Worm (Caenorhabditis elegans): ENCODE data around the gene metl-18.

The metl-18 gene

ce11 chrIII:3400444-3400843 is 25.1 kb upstream of the metl-18 start (continued):
- TF ChIP-seq madf-8 (GFP tag; conservative IDR thresholded peaks at IDR 0.05) (no peak), ceh-100 (GFP tag; IDR thresholded peaks at IDR 0.05) (no peak), Y79H2A.3 (GFP tag; conservative IDR thresholded peaks at IDR 0.05) (no peak), K12H6.12 (tag; optimal IDR thresholded peaks at IDR 0.05) (no peak), T07F8.4 (tag; optimal IDR thresholded peaks at IDR 0.05) (no peak), B0261.1 (tag; optimal IDR thresholded peaks at IDR 0.05) (no peak), C06A6.2 (GFP tag; conservative IDR thresholded peaks at IDR 0.05) (no peak), athp-1 (tag; optimal IDR thresholded peaks at IDR 0.05) (no peak), unc-62 (GFP tag; optimal IDR thresholded peaks at IDR 0.05) (no peak), aptf-3 (GFP tag; IDR thresholded peaks at IDR 0.05) (no peak), mes-4 (tag; optimal IDR thresholded peaks at IDR 0.05) (no peak), ceh-58 (GFP tag; IDR thresholded peaks at IDR 0.05) (no peak), ZK185.1 (tag; optimal IDR thresholded peaks at IDR 0.05; ENCODE audit: poor library complexity, severe bottlenecking) (no peak), attf-6 (GFP tag; IDR thresholded peaks at IDR 0.05) (0 out of 2 replicates have a peak, but pooled peaks have one; percentile 51), ceh-40 (GFP tag; IDR thresholded peaks at IDR 0.05) (no peak), dpff-1 (tag; optimal IDR thresholded peaks at IDR 0.05) (no peak), atf-7 (tag; optimal IDR thresholded peaks at IDR 0.05) (no peak), nfya-1 (tag; optimal IDR thresholded peaks at IDR 0.05; ENCODE audit: borderline replicate concordance, insufficient read depth) (no peak), mxl-1 (tag; optimal IDR thresholded peaks at IDR 0.05) (no peak), ztf-3 (GFP tag; optimal IDR thresholded peaks at IDR 0.05) (no peak), gei-17 (GFP tag; optimal IDR thresholded peaks at IDR 0.05) (no peak), ceh-79 (tag; optimal IDR thresholded peaks at IDR 0.05) (no peak), F33H1.4 (GFP tag; IDR thresholded peaks at IDR 0.05) (peak; percentile 22; the same call in 1 of the 2 replicates), nhr-90 (tag; optimal IDR thresholded peaks at IDR 0.05) (no peak), cebp-2 (GFP tag; IDR thresholded peaks at IDR 0.05) (no peak), snpc-1.3 (tag; optimal IDR thresholded peaks at IDR 0.05; ENCODE audit: insufficient read depth) (no peak), B0019.2 (GFP tag; conservative IDR thresholded peaks at IDR 0.05) (no peak), ceh-27 (GFP tag; optimal IDR thresholded peaks at IDR 0.05) (no peak), dox-1 (GFP tag; IDR thresholded peaks at IDR 0.05) (no peak), lir-1 (GFP tag; conservative IDR thresholded peaks at IDR 0.05) (no peak), ccch-3 (GFP tag; optimal IDR thresholded peaks at IDR 0.05) (no peak), ekl-4 (GFP tag; IDR thresholded peaks at IDR 0.05) (0 out of 2 replicates have a peak, but pooled peaks have one; percentile 22), fkh-3 (tag; optimal IDR thresholded peaks at IDR 0.05) (no peak), somi-1 (GFP tag; optimal IDR thresholded peaks at IDR 0.05) (no peak), pha-4 (tag; optimal IDR thresholded peaks at IDR 0.05) (no peak), hrde-1 (tag; optimal IDR thresholded peaks at IDR 0.05; ENCODE audit: borderline replicate concordance) (peak; percentile 43), pbrm-1 (GFP tag; IDR thresholded peaks at IDR 0.05) (no peak), F57A8.1 (GFP tag; optimal IDR thresholded peaks at IDR 0.05) (no peak), nhr-120 (GFP tag; IDR thresholded peaks at IDR 0.05) (no peak), sptf-2 (GFP tag; optimal IDR thresholded peaks at IDR 0.05) (no peak), C17E4.6 (GFP tag; IDR thresholded peaks at IDR 0.05) (no peak), aptf-2 (GFP tag; conservative IDR thresholded peaks at IDR 0.05) (no peak), madf-6 (GFP tag; IDR thresholded peaks at IDR 0.05) (peak; percentile 42; the same call in 1 of the 2 replicates), F57C9.4 (tag; optimal IDR thresholded peaks at IDR 0.05) (no peak), hlh-26 (GFP tag; conservative IDR thresholded peaks at IDR 0.05) (no peak), sea-2 (GFP tag; IDR thresholded peaks at IDR 0.05) (no peak), nfyb-1 (GFP tag; IDR thresholded peaks at IDR 0.05) (no peak), ztf-6 (GFP tag; IDR thresholded peaks at IDR 0.05) (no peak), D2030.7 (GFP tag; IDR thresholded peaks at IDR 0.05) (peak; percentile 32), bed-2 (GFP tag; IDR thresholded peaks at IDR 0.05) (no peak)
